Worm (Caenorhabditis elegans): ENCODE measurements around the gene Y42A5A.3.

Gene Y42A5A.3

ce11 chrV:11078104-11078724 is 17.6 kb downstream of the Y42A5A.3 start, which contains the start of gene act-2 (continued):
- TF ChIP-seq lsy-2 (tag; optimal IDR thresholded peaks at IDR 0.05) (peak in 1 of 2 experiments; percentile 84), nhr-48 (tag; optimal IDR thresholded peaks at IDR 0.05) (no peak), lin-1 (GFP tag; IDR thresholded peaks at IDR 0.05) (no peak), dpl-1 (GFP tag; optimal IDR thresholded peaks at IDR 0.05) (peak; percentile 93), mxl-3 (GFP tag; optimal IDR thresholded peaks at IDR 0.05) (peak; percentile 84), hmg-1.1 (GFP tag; IDR thresholded peaks at IDR 0.05) (peak; percentile 57; the same call in 1 of the 2 replicates), lim-7 (GFP tag; IDR thresholded peaks at IDR 0.05) (no peak), ZK337.2 (GFP tag; IDR thresholded peaks at IDR 0.05) (no peak), pqm-1 (tag; optimal IDR thresholded peaks at IDR 0.05) (peak; percentile 71), mep-1 (tag; optimal IDR thresholded peaks at IDR 0.05) (peak; percentile 84), dve-1 (tag; optimal IDR thresholded peaks at IDR 0.05; ENCODE audit: insufficient read depth) (peak; percentile 78), nhr-6 (tag; optimal IDR thresholded peaks at IDR 0.05) (peak; percentile 61), dmd-9 (GFP tag; IDR thresholded peaks at IDR 0.05) (no peak), unc-130 (GFP tag; optimal IDR thresholded peaks at IDR 0.05) (peak; percentile 21), T20F7.1 (GFP tag; optimal IDR thresholded peaks at IDR 0.05) (peak; percentile 47), rbr-2 (tag; optimal IDR thresholded peaks at IDR 0.05) (peak; percentile 72), dmd-8 (GFP tag; IDR thresholded peaks at IDR 0.05) (no peak), nhr-28 (tag; optimal IDR thresholded peaks at IDR 0.05) (peak; percentile 55), lin-13 (GFP tag; optimal IDR thresholded peaks at IDR 0.05) (peak; percentile 28), fkh-10 (GFP tag; optimal IDR thresholded peaks at IDR 0.05) (peak; percentile 64), hif-1 (tag; optimal IDR thresholded peaks at IDR 0.05) (peak in 1 of 2 experiments; percentile 44), madf-9 (GFP tag; conservative IDR thresholded peaks at IDR 0.05) (peak; percentile 59; the same call in 1 of the 2 replicates), pha-4 (GFP tag; IDR thresholded peaks at IDR 0.05) (0 out of 2 replicates have a peak, but pooled peaks have one; percentile 16), pha-4 (tag; optimal IDR thresholded peaks at IDR 0.05) (peak; percentile 73), nhr-25 (tag; optimal IDR thresholded peaks at IDR 0.05; ENCODE audit: borderline replicate concordance, insufficient read depth) (peak; percentile 89), zfp-3 (GFP tag; conservative IDR thresholded peaks at IDR 0.05) (no peak), nhr-77 (tag; optimal IDR thresholded peaks at IDR 0.05) (peak; percentile 32)

DNA sequence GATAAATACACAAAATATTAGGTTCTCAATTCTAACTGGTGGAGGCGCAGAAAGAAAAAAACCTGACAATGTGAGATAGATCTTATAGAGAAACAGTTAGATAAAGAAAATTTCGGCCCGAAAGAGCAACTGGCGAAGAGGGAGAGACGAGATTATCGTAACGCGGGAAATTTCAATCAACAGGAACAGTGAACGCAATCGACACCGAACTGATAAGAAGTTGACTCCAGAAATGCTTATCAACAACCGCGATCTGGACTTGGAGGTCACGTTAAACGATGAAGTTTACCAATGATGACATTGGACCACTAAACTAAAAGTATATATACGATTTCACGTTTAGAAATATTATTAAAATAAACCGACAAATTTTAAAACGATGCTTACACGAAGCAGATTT is 19.4 kb downstream of the Y42A5A.3 start:
- no peak for TF ChIP-seq R02D3.7 (tag; optimal IDR thresholded peaks at IDR 0.05)
- peak; percentile 50; the same call in 1 of the 2 replicates for TF ChIP-seq mxl-2 (GFP tag; conservative IDR thresholded peaks at IDR 0.05)
- no peak for TF ChIP-seq nhr-48 (tag; optimal IDR thresholded peaks at IDR 0.05)
- TF ChIP-seq nhr-6 (tag; optimal IDR thresholded peaks at IDR 0.05), result peak; percentile 10
- TF ChIP-seq snpc-1.2 (GFP tag; IDR thresholded peaks at IDR 0.05), result peak; percentile 61; the same call in 1 of the 2 replicates
- peak; percentile 39 for TF ChIP-seq unc-130 (GFP tag; optimal IDR thresholded peaks at IDR 0.05)
- peak; percentile 12 for TF ChIP-seq nhr-28 (tag; optimal IDR thresholded peaks at IDR 0.05)
- peak; percentile 55 for TF ChIP-seq aha-1 (tag)
- TF ChIP-seq egl-43 (GFP tag; IDR thresholded peaks at IDR 0.05), result peak; percentile 77; the same call in 1 of the 2 replicates
- no peak for TF ChIP-seq cey-2 (tag; optimal IDR thresholded peaks at IDR 0.05; ENCODE audit: borderline replicate concordance, insufficient read depth)
- TF ChIP-seq saeg-2 (GFP tag; IDR thresholded peaks at IDR 0.05), result peak; percentile 67; the same call in 1 of the 2 replicates
- TF ChIP-seq ZK337.2 (GFP tag; IDR thresholded peaks at IDR 0.05), result no peak
- TF ChIP-seq daf-19 (GFP tag; conservative IDR thresholded peaks at IDR 0.05), result no peak
- TF ChIP-seq Y75B8A.6 (GFP tag; IDR thresholded peaks at IDR 0.05), result 0 out of 2 replicates have a peak, but pooled peaks have one; percentile 12
- TF ChIP-seq T20F7.1 (GFP tag; optimal IDR thresholded peaks at IDR 0.05), result no peak
- TF ChIP-seq arid-1 (GFP tag; conservative IDR thresholded peaks at IDR 0.05), result peak; percentile 78
- no peak for TF ChIP-seq nhr-25 (tag; optimal IDR thresholded peaks at IDR 0.05; ENCODE audit: borderline replicate concordance, insufficient read depth)
- peak; percentile 1 for TF ChIP-seq dve-1 (tag; optimal IDR thresholded peaks at IDR 0.05; ENCODE audit: insufficient read depth)
- peak; percentile 83 for TF ChIP-seq lin-38 (GFP tag; IDR thresholded peaks at IDR 0.05)
- no peak for TF ChIP-seq unc-39 (tag; optimal IDR thresholded peaks at IDR 0.05)
- TF ChIP-seq pha-4 (GFP tag; IDR thresholded peaks at IDR 0.05), result peak; percentile 49; the same call in 1 of the 2 replicates
- TF ChIP-seq pha-4 (tag; optimal IDR thresholded peaks at IDR 0.05), result no peak
- peak; percentile 74 for TF ChIP-seq mdt-29 (GFP tag; IDR thresholded peaks at IDR 0.05)
- TF ChIP-seq hlh-11 (tag; optimal IDR thresholded peaks at IDR 0.05), result peak; percentile 15
- TF ChIP-seq ama-1 (optimal IDR thresholded peaks at IDR 0.05), result peak; percentile 77
- TF ChIP-seq madf-5 (GFP tag; IDR thresholded peaks at IDR 0.05), result peak in 1 of 2 experiments; percentile 83; a peak in 2 of 4 replicates
- no peak for TF ChIP-seq lin-39 (tag; optimal IDR thresholded peaks at IDR 0.05)
- TF ChIP-seq Y48G9A.11 (GFP tag; IDR thresholded peaks at IDR 0.05), result peak; percentile 80; the same call in 1 of the 2 replicates
- no peak for TF ChIP-seq hif-1 (tag; optimal IDR thresholded peaks at IDR 0.05)
- TF ChIP-seq mes-2 (tag; optimal IDR thresholded peaks at IDR 0.05; ENCODE audit: poor library complexity, severe bottlenecking), result no peak
- TF ChIP-seq lin-1 (GFP tag; IDR thresholded peaks at IDR 0.05), result 0 out of 2 replicates have a peak, but pooled peaks have one; percentile 24

Measured in whole organism, L4 larva.